Fruit fly (Drosophila melanogaster): ENCODE measurements around the gene sordd1.

sordd1 gene

dm6 chrX:15788235-15789187 lies 7.3 kb downstream of the sordd1 start, which contains the start of gene Rhp (continued):
- no peak for TF ChIP-seq CkIIα-i1 (GFP tag; IDR thresholded peaks at IDR 0.05)
- peak; percentile 68 for TF ChIP-seq BtbVII (GFP tag; optimal IDR thresholded peaks at IDR 0.05)
- no peak for TF ChIP-seq mld (GFP tag; IDR thresholded peaks at IDR 0.05; ENCODE audit: partially characterized antibody)
- no peak for TF ChIP-seq Bteb2 (GFP tag; optimal IDR thresholded peaks at IDR 0.05)
- no peak for TF ChIP-seq CG7271 (tag; optimal IDR thresholded peaks at IDR 0.05)
- TF ChIP-seq knrl (GFP tag; IDR thresholded peaks at IDR 0.05; ENCODE audit: partially characterized antibody), result no peak
- no peak for TF ChIP-seq ash1 (GFP tag; optimal IDR thresholded peaks at IDR 0.05)
- no peak for TF ChIP-seq schlank (tag; optimal IDR thresholded peaks at IDR 0.05)
- no peak for TF ChIP-seq gce (GFP tag; IDR thresholded peaks at IDR 0.05)
- no peak for TF ChIP-seq CG9876 (GFP tag; optimal IDR thresholded peaks at IDR 0.05)
- no peak for TF ChIP-seq ssp (GFP tag; IDR thresholded peaks at IDR 0.05)
- TF ChIP-seq CG3407 (GFP tag; optimal IDR thresholded peaks at IDR 0.05), result peak; percentile 74
- peak; percentile 56 for TF ChIP-seq lbe (GFP tag; optimal IDR thresholded peaks at IDR 0.05)
- no peak for TF ChIP-seq pros (GFP tag; optimal IDR thresholded peaks at IDR 0.05)
- no peak for TF ChIP-seq lov (optimal IDR thresholded peaks at IDR 0.05)
- TF ChIP-seq lov (GFP tag; IDR thresholded peaks at IDR 0.05), result no peak
- peak; percentile 51 for TF ChIP-seq Fer3 (tag; optimal IDR thresholded peaks at IDR 0.05)
- TF ChIP-seq Vsx1 (GFP tag; optimal IDR thresholded peaks at IDR 0.05), result no peak
- no peak for TF ChIP-seq CG6272 (GFP tag; IDR thresholded peaks at IDR 0.05)
- no peak for TF ChIP-seq Dp (GFP tag; optimal IDR thresholded peaks at IDR 0.05)
- TF ChIP-seq CG2875 (GFP tag; optimal IDR thresholded peaks at IDR 0.05), result peak; percentile 46
- TF ChIP-seq Pdp1 (GFP tag; optimal IDR thresholded peaks at IDR 0.05), result peak in 1 of 2 experiments; percentile 19
- peak; percentile 25 for TF ChIP-seq CG8359 (GFP tag; optimal IDR thresholded peaks at IDR 0.05; ENCODE audit: borderline replicate concordance)
- TF ChIP-seq CG10979 (tag; optimal IDR thresholded peaks at IDR 0.05), result no peak
- no peak for TF ChIP-seq CG17829 (tag; optimal IDR thresholded peaks at IDR 0.05)
- TF ChIP-seq ato (GFP tag; IDR thresholded peaks at IDR 0.05; ENCODE audit: partially characterized antibody), result no peak
- no peak for TF ChIP-seq Ets97D (GFP tag; optimal IDR thresholded peaks at IDR 0.05)
- TF ChIP-seq CG7357 (GFP tag; IDR thresholded peaks at IDR 0.05), result no peak
- TF ChIP-seq Opbp (GFP tag; IDR thresholded peaks at IDR 0.05; ENCODE audit: partially characterized antibody), result 0 out of 3 replicates have a peak, but pooled peaks have one; percentile 14
- TF ChIP-seq CG11560 (tag; IDR thresholded peaks at IDR 0.05), result no peak
- TF ChIP-seq maf-S (GFP tag; optimal IDR thresholded peaks at IDR 0.05), result no peak
- no peak for TF ChIP-seq Dip3 (GFP tag; optimal IDR thresholded peaks at IDR 0.05)
- TF ChIP-seq tx (GFP tag; optimal IDR thresholded peaks at IDR 0.05), result no peak
- no peak for TF ChIP-seq CG9215 (GFP tag; IDR thresholded peaks at IDR 0.05)
- no peak for TF ChIP-seq da (GFP tag; optimal IDR thresholded peaks at IDR 0.05)
- TF ChIP-seq lab (GFP tag; optimal IDR thresholded peaks at IDR 0.05), result no peak
- TF ChIP-seq CG6683 (GFP tag; optimal IDR thresholded peaks at IDR 0.05), result peak; percentile 23
- no peak for TF ChIP-seq CG4854 (GFP tag; optimal IDR thresholded peaks at IDR 0.05)
- no peak for TF ChIP-seq Dek (tag; optimal IDR thresholded peaks at IDR 0.05)
- TF ChIP-seq Dbx (GFP tag; IDR thresholded peaks at IDR 0.05), result no peak
- peak; percentile 38 for TF ChIP-seq CG17912 (GFP tag; optimal IDR thresholded peaks at IDR 0.05)
- TF ChIP-seq CG4282 (GFP tag; optimal IDR thresholded peaks at IDR 0.05), result no peak
- TF ChIP-seq tna (GFP tag; IDR thresholded peaks at IDR 0.05; ENCODE audit: partially characterized antibody), result no peak
- peak; percentile 18 for TF ChIP-seq MESR4 (GFP tag; optimal IDR thresholded peaks at IDR 0.05)
- no peak for TF ChIP-seq Six4 (GFP tag; optimal IDR thresholded peaks at IDR 0.05)
- TF ChIP-seq CG12391 (tag; optimal IDR thresholded peaks at IDR 0.05), result peak; percentile 11
- TF ChIP-seq CG11696 (GFP tag; IDR thresholded peaks at IDR 0.05), result no peak
- TF ChIP-seq eyg (GFP tag; optimal IDR thresholded peaks at IDR 0.05), result no peak
